Worm (Caenorhabditis elegans) whole organism, L4/young adult: Measurements from ENCODE around the gene C17C3.5.
A peak's percentile ranks its signal among the peaks of the same experiment; 100 is the strongest.

Experiments
- W03F9.2 ChIP-seq: fragments of 150-350 bp; optimal IDR thresholded peaks from 2 replicates; lab custom pipeline; 2014; ENCODE audit warnings: missing biosample characterization, missing genetic modification characterization
- dao-5 ChIP-seq: sonication (generic microtip); optimal IDR thresholded peaks from 2 replicates; lab custom pipeline; 2016; ENCODE audit warnings: missing genotype, missing genetic modification characterization, moderate library complexity, missing compliant biosample characterization
- him-1 ChIP-seq: sonication (generic microtip); optimal IDR thresholded peaks from 2 replicates; lab custom pipeline; 2016; ENCODE audit warnings: missing genotype, missing genetic modification reagents, missing genetic modification characterization, missing compliant biosample characterization

C17C3.5 gene

ce11 chrII:5585788-5586187 is 34.2 kb downstream of the C17C3.5 start, which contains the start of gene lys-8:
lys-8 (plus strand) TSS chrII:5586178.
- TF ChIP-seq W03F9.2 (tag; lab: Kevin White, UChicago) (no peak), dao-5 (tag; lab: Kevin White, UChicago) (no peak)

ce11 chrII:5587794-5588193 is 36.2 kb downstream of the C17C3.5 start:
- TF ChIP-seq W03F9.2 (tag; lab: Kevin White, UChicago) = no peak
- TF ChIP-seq dao-5 (tag; lab: Kevin White, UChicago) = no peak
- TF ChIP-seq him-1 (tag; lab: Kevin White, UChicago) = no peak

- TF ChIP-seq W03F9.2 (tag; lab: Kevin White, UChicago) = no peak
- no peak for TF ChIP-seq him-1 (tag; lab: Kevin White, UChicago)
- no peak for TF ChIP-seq dao-5 (tag; lab: Kevin White, UChicago)
These were observed 38.1 kb downstream of the C17C3.5 start, which contains the start of gene C17G10.13 for ce11 chrII:5589690-5590089. C17G10.13 (minus strand) TSS chrII:5589790.

- TF ChIP-seq dao-5 (tag; lab: Kevin White, UChicago) (no peak), W03F9.2 (tag; lab: Kevin White, UChicago) (no peak), him-1 (tag; lab: Kevin White, UChicago) (no peak)
These were observed 39.9 kb downstream of the C17C3.5 start for ce11 chrII:5591558-5591957.

ce11 chrII:5592857-5593256 is 41.2 kb downstream of the C17C3.5 start:
- TF ChIP-seq dao-5 (tag; lab: Kevin White, UChicago) (no peak), W03F9.2 (tag; lab: Kevin White, UChicago) (no peak), him-1 (tag; lab: Kevin White, UChicago) (no peak)

ce11 chrII:5593377-5593932 is 41.8 kb downstream of the C17C3.5 start, which contains the start of gene cdc-14:
cdc-14 (minus strand) TSS chrII:5593427.
- TF ChIP-seq him-1 (tag; lab: Kevin White, UChicago) = no peak
- peak; percentile 57 for TF ChIP-seq W03F9.2 (tag; lab: Kevin White, UChicago)
- no peak for TF ChIP-seq dao-5 (tag; lab: Kevin White, UChicago)

- TF ChIP-seq him-1 (tag; lab: Kevin White, UChicago) (no peak), W03F9.2 (tag; lab: Kevin White, UChicago) (peak; percentile 57)
These were observed 42.7 kb downstream of the C17C3.5 start, which contains the start of gene ttc-4 for ce11 chrII:5594210-5594764. ttc-4 (plus strand) TSS chrII:5594714.

ce11 chrII:5596247-5596646 is 44.6 kb downstream of the C17C3.5 start, which contains the start of gene C17G10.1:
C17G10.1 (plus strand) TSS chrII:5596547.
- TF ChIP-seq him-1 (tag; lab: Kevin White, UChicago) (no peak), dao-5 (tag; lab: Kevin White, UChicago) (no peak), W03F9.2 (tag; lab: Kevin White, UChicago) (no peak)

- TF ChIP-seq him-1 (tag; lab: Kevin White, UChicago) (no peak), W03F9.2 (tag; lab: Kevin White, UChicago) (peak; percentile 32)
These were observed 47.9 kb downstream of the C17C3.5 start, which contains the start of gene C17G10.10 for ce11 chrII:5599326-5600044. C17G10.10 (minus strand) TSS chrII:5599376.
